Worm (Caenorhabditis elegans) whole organism, early embryonic: ENCODE measurements around the gene inx-3.

Experiments used
- B0310.2 ChIP-seq: sonication (generic microtip); optimal IDR thresholded peaks from 2 replicates; lab custom pipeline; 2016; ENCODE audit warnings: mild to moderate bottlenecking, missing genetic modification characterization, missing compliant biosample characterization
- aly-1 ChIP-seq: sonication (generic microtip); optimal IDR thresholded peaks from 2 replicates; lab custom pipeline; 2016; ENCODE audit warnings: missing genetic modification characterization, missing compliant biosample characterization
- ama-1 ChIP-seq: fragments of 150-350 bp; optimal IDR thresholded peaks from 2 replicates; lab custom pipeline; 2014
- ceh-13 ChIP-seq: fragments of 200-800 bp; sonication (Bioruptor generic); optimal IDR thresholded peaks from 2 replicates; lab custom pipeline; 2018; ENCODE audit warnings: mild to moderate bottlenecking, missing genetic modification characterization, missing compliant biosample characterization
- flt-1 ChIP-seq: fragments of 200-800 bp; sonication (Bioruptor generic); IDR thresholded peaks from 2 replicates; pipeline ENCODE4 v1.3.6; 2022; ENCODE audit warnings: missing genetic modification characterization, missing compliant biosample characterization
- hmbx-1 ChIP-seq: sonication (generic microtip); optimal IDR thresholded peaks from 2 replicates; lab custom pipeline; 2016; ENCODE audit warnings: mild to moderate bottlenecking, missing genetic modification characterization, missing compliant biosample characterization
- scrt-1 ChIP-seq: fragments of 200-800 bp; sonication (Bioruptor generic); IDR thresholded peaks from 2 replicates; pipeline ENCODE4 v1.3.6; 2022; ENCODE audit warnings: missing genetic modification characterization, missing compliant biosample characterization
- tbx-11 ChIP-seq: fragments of 200-800 bp; sonication (Bioruptor generic); IDR thresholded peaks from 2 replicates; pipeline ENCODE4 v1.3.6; 2022; ENCODE audit warnings: missing genetic modification characterization, missing compliant biosample characterization
- tbx-37 ChIP-seq: fragments of 200-800 bp; sonication (Bioruptor generic); conservative IDR thresholded peaks from 2 replicates; pipeline ENCODE4 v1.3.6; 2022; ENCODE audit warnings: missing genetic modification reagents, missing genetic modification characterization, missing compliant biosample characterization

DNA sequence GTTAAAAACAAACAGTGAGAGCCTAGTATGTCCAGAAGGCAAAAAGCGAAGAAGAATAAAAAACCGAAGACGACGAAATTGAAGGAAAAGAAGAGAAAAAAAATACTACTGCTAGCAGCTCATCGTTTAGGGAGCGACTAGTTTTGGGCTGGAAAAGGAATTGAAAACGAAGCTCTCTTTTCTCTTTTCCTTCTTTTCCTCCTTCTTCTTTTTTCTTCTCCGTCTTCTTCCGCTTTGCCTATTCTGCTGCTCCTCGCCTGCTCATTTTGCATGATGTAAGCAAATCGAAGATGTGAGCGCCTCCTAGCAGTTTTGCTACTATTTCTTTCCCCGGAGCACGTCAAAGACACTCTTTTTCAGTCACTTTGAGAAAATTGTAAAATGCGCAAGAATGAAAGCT lies 14.3 kb upstream of the inx-3 start:
- TF ChIP-seq ama-1 (no peak), tbx-11 (GFP tag; lab: Robert Waterston, UW) (no peak), scrt-1 (no peak), tbx-37 (GFP tag; lab: Robert Waterston, UW) (no peak), hmbx-1 (tag; lab: Kevin White, UChicago) (no peak), flt-1 (GFP tag; lab: Robert Waterston, UW) (no peak), B0310.2 (tag; lab: Kevin White, UChicago) (no peak), ceh-13 (GFP tag; lab: Kevin White, UChicago) (no peak), aly-1 (tag; lab: Kevin White, UChicago) (no peak)
